Worm (Caenorhabditis elegans) whole organism, L2 larva: ENCODE measurements around the gene clec-174.
A peak's percentile ranks its signal among the peaks of the same experiment; 100 is the strongest.

ENCODE experiments used
- C34F6.9 ChIP-seq: fragments of 150-350 bp; optimal IDR thresholded peaks from 2 replicates; lab custom pipeline; 2014; ENCODE audit warnings: missing biosample characterization, missing genetic modification characterization
- R02D3.7 ChIP-seq: fragments of 150-350 bp; optimal IDR thresholded peaks from 2 replicates; lab custom pipeline; 2014; ENCODE audit warnings: missing biosample characterization, missing genetic modification characterization
- ZK546.5 ChIP-seq: sonication (generic microtip); optimal IDR thresholded peaks from 2 replicates; lab custom pipeline; 2017; ENCODE audit warnings: missing biosample characterization, missing genetic modification characterization
- alr-1 ChIP-seq: fragments of 150-350 bp; optimal IDR thresholded peaks from 2 replicates; lab custom pipeline; 2014; ENCODE audit warnings: missing biosample characterization, missing genetic modification characterization
- aly-2 ChIP-seq: fragments of 150-350 bp; optimal IDR thresholded peaks from 2 replicates; lab custom pipeline; 2014; ENCODE audit warnings: missing biosample characterization, missing genetic modification characterization
- blmp-1 ChIP-seq: sonication (generic microtip); optimal IDR thresholded peaks from 2 replicates; lab custom pipeline; 2017; ENCODE audit warnings: missing genetic modification characterization, mild to moderate bottlenecking, missing compliant biosample characterization, antibody characterized with exemption, moderate library complexity; ENCODE audit not compliant: insufficient read depth
- ceh-16 ChIP-seq: fragments of 150-350 bp; optimal IDR thresholded peaks from 2 replicates; lab custom pipeline; 2014; ENCODE audit warnings: missing biosample characterization, missing genetic modification characterization
- ceh-82 ChIP-seq: fragments of 150-350 bp; optimal IDR thresholded peaks from 2 replicates; lab custom pipeline; 2014; ENCODE audit warnings: missing biosample characterization, missing genetic modification characterization
- dmd-4 ChIP-seq: sonication (generic microtip); optimal IDR thresholded peaks from 2 replicates; lab custom pipeline; 2017; ENCODE audit warnings: missing biosample characterization, missing genetic modification characterization
- egl-27 ChIP-seq: sonication (generic microtip); optimal IDR thresholded peaks from 3 replicates; lab custom pipeline; 2017; ENCODE audit warnings: missing biosample characterization, missing genetic modification reagents, missing genetic modification characterization
- elt-1 ChIP-seq: fragments of 150-350 bp; optimal IDR thresholded peaks from 2 replicates; lab custom pipeline; 2014; ENCODE audit warnings: missing biosample characterization, missing genetic modification characterization
- elt-3 ChIP-seq: sonication (generic microtip); optimal IDR thresholded peaks from 2 replicates; lab custom pipeline; 2017; ENCODE audit warnings: missing biosample characterization, missing genetic modification characterization
- fos-1 ChIP-seq: fragments of 150-350 bp; optimal IDR thresholded peaks from 2 replicates; lab custom pipeline; 2014; ENCODE audit warnings: missing biosample characterization, missing genetic modification characterization
- gmeb-1 ChIP-seq: fragments of 150-350 bp; optimal IDR thresholded peaks from 2 replicates; lab custom pipeline; 2014; ENCODE audit warnings: missing biosample characterization, missing genetic modification characterization
- lin-13 ChIP-seq: fragments of 150-350 bp; optimal IDR thresholded peaks from 2 replicates; lab custom pipeline; 2014; ENCODE audit warnings: missing biosample characterization, missing genetic modification reagents, missing genetic modification characterization
- lin-39 ChIP-seq: fragments of 150-350 bp; optimal IDR thresholded peaks from 2 replicates; lab custom pipeline; 2014; ENCODE audit warnings: missing biosample characterization, missing genetic modification reagents, missing genetic modification characterization
- lsy-2 ChIP-seq, 2 experiments: fragments of 150-350 bp in 1 of 2; sonication (generic microtip) in 1 of 2; optimal IDR thresholded peaks; 2 replicates each; lab custom pipeline; 2014 to 2017; ENCODE audit warnings: missing biosample characterization in 2 of 2, missing genetic modification characterization in 2 of 2
- mbf-1 ChIP-seq: sonication (generic microtip); optimal IDR thresholded peaks from 2 replicates; lab custom pipeline; 2017; ENCODE audit warnings: missing biosample characterization, missing genetic modification characterization
- nhr-10 ChIP-seq: sonication (generic microtip); optimal IDR thresholded peaks from 2 replicates; lab custom pipeline; 2017; ENCODE audit warnings: missing biosample characterization, missing genetic modification characterization
- nhr-12 ChIP-seq: fragments of 150-350 bp; optimal IDR thresholded peaks from 2 replicates; lab custom pipeline; 2014; ENCODE audit warnings: missing biosample characterization, missing genetic modification characterization
- nhr-129 ChIP-seq: fragments of 150-350 bp; optimal IDR thresholded peaks from 2 replicates; lab custom pipeline; 2014; ENCODE audit warnings: missing biosample characterization, missing genetic modification characterization
- nhr-23 ChIP-seq: fragments of 150-350 bp; optimal IDR thresholded peaks from 2 replicates; lab custom pipeline; 2014; ENCODE audit warnings: missing biosample characterization, missing genetic modification reagents, missing genetic modification characterization
- nhr-237 ChIP-seq: fragments of 150-350 bp; optimal IDR thresholded peaks from 2 replicates; lab custom pipeline; 2014; ENCODE audit warnings: missing biosample characterization, missing genetic modification characterization
- nhr-25 ChIP-seq: fragments of 150-350 bp; sonication (generic microtip); optimal IDR thresholded peaks from 3 replicates; lab custom pipeline; 2014; ENCODE audit warnings: missing biosample characterization, missing genetic modification characterization
- nhr-6 ChIP-seq: fragments of 150-350 bp; optimal IDR thresholded peaks from 2 replicates; lab custom pipeline; 2014; ENCODE audit warnings: missing biosample characterization, missing genetic modification characterization
- peb-1 ChIP-seq: fragments of 150-350 bp; optimal IDR thresholded peaks from 2 replicates; lab custom pipeline; 2014; ENCODE audit warnings: missing biosample characterization, missing genetic modification characterization
- sem-4 ChIP-seq: fragments of 150-350 bp; optimal IDR thresholded peaks from 2 replicates; lab custom pipeline; 2014; ENCODE audit warnings: missing biosample characterization, missing genetic modification reagents, missing genetic modification characterization
- skn-1 ChIP-seq: sonication (generic microtip); optimal IDR thresholded peaks from 2 replicates; lab custom pipeline; 2017; ENCODE audit warnings: missing biosample characterization, missing genetic modification characterization
- sma-3 ChIP-seq: sonication (generic microtip); optimal IDR thresholded peaks from 2 replicates; lab custom pipeline; 2016; ENCODE audit warnings: missing genetic modification reagents, missing genetic modification characterization, missing compliant biosample characterization
- sma-9 ChIP-seq, 2 experiments: fragments of 150-350 bp in 1 of 2; sonication (generic microtip) in 1 of 2; optimal IDR thresholded peaks; 2 replicates each; lab custom pipeline; 2014 to 2016; ENCODE audit warnings: missing genetic modification characterization in 2 of 2, mild to moderate bottlenecking in 1 of 2, missing biosample characterization in 1 of 2, missing compliant biosample characterization in 1 of 2, missing genetic modification reagents in 1 of 2, moderate library complexity in 1 of 2
- snpc-4 ChIP-seq: fragments of 150-350 bp; optimal IDR thresholded peaks from 2 replicates; lab custom pipeline; 2014; ENCODE audit warnings: missing biosample characterization, missing genetic modification characterization
- unc-39 ChIP-seq: fragments of 150-350 bp; optimal IDR thresholded peaks from 2 replicates; lab custom pipeline; 2014; ENCODE audit warnings: missing biosample characterization, missing genetic modification characterization
- unc-55 ChIP-seq: fragments of 150-350 bp; sonication (generic microtip); optimal IDR thresholded peaks from 3 replicates; lab custom pipeline; 2014; ENCODE audit warnings: missing biosample characterization, missing genetic modification reagents, missing genetic modification characterization
- unc-62 ChIP-seq: fragments of 150-350 bp; optimal IDR thresholded peaks from 2 replicates; lab custom pipeline; 2014; ENCODE audit warnings: missing biosample characterization, missing genetic modification reagents, missing genetic modification characterization
- zag-1 ChIP-seq: fragments of 150-350 bp; optimal IDR thresholded peaks from 2 replicates; lab custom pipeline; 2014; ENCODE audit warnings: missing biosample characterization, missing genetic modification characterization
- ztf-1 ChIP-seq: fragments of 200-800 bp; sonication (Bioruptor generic); conservative IDR thresholded peaks from 2 replicates; pipeline ENCODE4 v1.3.6; 2022; ENCODE audit warnings: missing genetic modification characterization, missing compliant biosample characterization
- ztf-4 ChIP-seq: fragments of 150-350 bp; optimal IDR thresholded peaks from 2 replicates; lab custom pipeline; 2014; ENCODE audit warnings: missing biosample characterization, missing genetic modification characterization

clec-174 gene

DNA sequence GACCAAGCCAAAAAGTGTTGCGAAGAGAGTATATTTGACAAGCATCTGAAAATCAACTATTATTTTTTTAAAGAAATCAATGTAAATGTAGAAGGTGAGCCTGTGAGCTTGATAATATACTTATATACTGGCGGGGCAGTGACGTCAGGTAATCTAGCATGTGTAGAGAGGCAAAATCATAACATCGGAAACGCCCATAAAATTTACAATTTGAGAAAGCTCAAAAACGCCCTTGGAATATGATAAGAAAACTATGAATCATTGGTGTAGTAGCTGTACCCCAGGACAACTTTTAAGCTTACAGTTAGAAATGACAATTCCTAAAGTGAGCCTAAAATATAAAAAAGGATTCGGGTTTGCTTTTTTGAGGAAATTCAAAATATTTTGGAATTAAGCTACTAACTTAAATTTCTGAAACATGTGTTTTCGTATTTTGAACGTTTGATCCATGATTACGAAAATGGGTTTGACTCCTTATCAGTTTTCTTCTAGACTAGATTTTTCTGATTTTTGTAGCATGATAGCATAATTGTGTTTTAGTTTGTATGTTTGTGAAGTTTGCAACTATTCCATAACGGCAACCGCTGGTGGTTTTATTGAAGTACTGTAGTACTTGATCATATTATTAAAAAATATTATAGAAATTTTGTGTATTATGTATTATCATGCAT lies at the start of gene clec-174:
TSS of gene clec-174 (minus strand) at position 51 of the 671 bp plus-strand sequence.
- TF ChIP-seq nhr-12 (no peak), nhr-237 (tag; lab: Kevin White, UChicago) (no peak), elt-3 (tag; lab: Kevin White, UChicago) (no peak), unc-62 (no peak), ztf-4 (tag; lab: Kevin White, UChicago) (no peak), sma-9 (GFP tag; optimal IDR thresholded peaks at IDR 0.05; lab: Kevin White, UChicago) (no peak), sma-9 (tag; optimal IDR thresholded peaks at IDR 0.05; lab: Kevin White, UChicago) (no peak), lin-13 (no peak), unc-39 (tag; lab: Kevin White, UChicago) (no peak), C34F6.9 (tag; lab: Kevin White, UChicago) (no peak), nhr-10 (no peak), lsy-2 (tag; optimal IDR thresholded peaks at IDR 0.05; lab: Kevin White, UChicago) (no peak), sem-4 (tag; lab: Kevin White, UChicago) (no peak), skn-1 (tag; lab: Kevin White, UChicago) (no peak), nhr-25 (tag; lab: Kevin White, UChicago) (no peak), alr-1 (tag; lab: Kevin White, UChicago) (no peak)

DNA sequence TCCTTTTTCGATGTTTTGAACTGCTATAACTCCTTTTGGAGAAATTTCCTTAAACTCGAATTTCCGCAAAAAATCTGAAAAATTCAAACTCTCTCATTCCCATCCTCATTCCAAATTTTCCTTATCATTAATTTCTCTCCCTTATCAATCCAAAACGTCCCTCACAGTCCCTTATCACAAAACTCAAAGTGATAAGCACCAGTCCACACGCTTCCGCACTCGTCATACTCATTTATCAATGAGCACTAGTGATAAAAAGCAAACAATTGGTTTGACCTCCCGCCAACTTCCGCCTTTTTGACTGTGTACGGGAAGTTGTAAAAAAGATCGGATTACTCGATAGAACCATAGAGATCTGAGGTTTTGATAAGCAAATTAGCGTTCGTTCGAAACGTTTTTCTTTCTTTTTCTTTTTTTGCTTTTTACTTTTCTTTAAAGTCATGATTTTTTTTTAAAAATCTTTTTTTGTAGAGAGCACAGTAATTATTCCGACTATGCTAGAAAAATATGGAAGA lies 47.2 kb upstream of the clec-174 start, which contains the start of gene clec-78:
TSS of gene clec-78 (plus strand) at position 465 of the 515 bp plus-strand sequence.
- TF ChIP-seq sma-3 (no peak), dmd-4 (no peak), ceh-16 (tag; lab: Kevin White, UChicago) (no peak), unc-39 (tag; lab: Kevin White, UChicago) (no peak), nhr-25 (tag; lab: Kevin White, UChicago) (no peak), mbf-1 (tag; lab: Kevin White, UChicago) (no peak), lin-39 (no peak), nhr-23 (no peak), gmeb-1 (tag; lab: Kevin White, UChicago) (peak; percentile 62), R02D3.7 (tag; lab: Kevin White, UChicago) (no peak), nhr-129 (tag; lab: Kevin White, UChicago) (no peak), egl-27 (peak; percentile 45), fos-1 (peak; percentile 100), C34F6.9 (tag; lab: Kevin White, UChicago) (no peak), ZK546.5 (tag; lab: Kevin White, UChicago) (no peak), lsy-2 (tag; optimal IDR thresholded peaks at IDR 0.05; lab: Kevin White, UChicago) (no peak), ztf-1 (GFP tag; lab: Robert Waterston, UW) (no peak), unc-55 (GFP tag; lab: Kevin White, UChicago) (no peak), sma-9 (GFP tag; optimal IDR thresholded peaks at IDR 0.05; lab: Kevin White, UChicago) (peak; percentile 65), sma-9 (tag; optimal IDR thresholded peaks at IDR 0.05; lab: Kevin White, UChicago) (no peak), elt-1 (tag; lab: Kevin White, UChicago) (no peak)

DNA sequence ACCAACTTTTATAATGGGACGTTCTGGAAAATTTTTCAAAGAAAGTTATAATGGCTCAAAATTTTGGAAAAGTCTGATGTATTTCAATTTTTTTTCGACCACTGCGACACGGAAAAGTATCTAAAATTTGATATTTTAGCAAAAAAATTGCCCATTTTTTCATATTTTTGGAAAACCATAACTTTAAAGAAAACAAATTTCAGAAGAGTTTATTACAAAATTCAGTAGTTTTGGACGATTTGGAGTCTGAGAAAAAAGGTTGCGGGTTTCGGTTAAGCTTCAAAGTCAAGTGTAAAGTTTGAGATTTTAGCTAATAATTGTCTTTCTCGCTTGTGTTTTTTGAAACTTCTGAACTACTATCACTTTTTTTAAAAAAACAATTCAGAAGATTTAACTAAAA lies 46.6 kb upstream of the clec-174 start:
- TF ChIP-seq dmd-4, result no peak
- no peak for TF ChIP-seq lin-13
- TF ChIP-seq aly-2 (tag; lab: Kevin White, UChicago), result no peak

DNA sequence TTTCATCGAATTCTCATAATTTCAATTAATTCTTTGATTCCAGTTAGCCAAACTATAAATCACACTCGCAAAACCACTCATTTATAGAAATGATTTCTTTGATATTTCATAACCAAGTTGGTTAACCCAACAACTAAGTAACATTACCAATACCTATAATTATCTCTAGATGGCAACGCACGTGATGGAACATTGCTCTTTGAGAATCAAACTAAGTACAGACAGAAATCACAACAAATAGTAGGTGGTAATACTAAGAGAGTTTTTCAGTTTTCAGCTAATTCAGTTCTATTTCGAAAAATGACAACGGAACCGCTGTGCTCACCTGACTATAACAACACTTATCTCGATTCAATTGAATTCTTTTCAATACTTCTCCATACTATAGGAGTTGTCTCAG lies 40.1 kb upstream of the clec-174 start, which contains the start of gene srh-223:
TSS of gene srh-223 (plus strand) at position 301 of the 400 bp plus-strand sequence.
- TF ChIP-seq nhr-10, result no peak
- no peak for TF ChIP-seq dmd-4
- no peak for TF ChIP-seq peb-1 (tag; lab: Kevin White, UChicago)
- TF ChIP-seq zag-1 (tag; lab: Kevin White, UChicago), result no peak
- no peak for TF ChIP-seq ZK546.5 (tag; lab: Kevin White, UChicago)
- TF ChIP-seq blmp-1 (tag; lab: Kevin White, UChicago), result no peak
- no peak for TF ChIP-seq egl-27
- no peak for TF ChIP-seq snpc-4 (tag; lab: Kevin White, UChicago)
- no peak for TF ChIP-seq ceh-82 (tag; lab: Kevin White, UChicago)
- TF ChIP-seq unc-55 (GFP tag; lab: Kevin White, UChicago), result no peak
- TF ChIP-seq nhr-237 (tag; lab: Kevin White, UChicago), result no peak
- no peak for TF ChIP-seq sma-3
- no peak for TF ChIP-seq nhr-6 (tag; lab: Kevin White, UChicago)
